Worm (Caenorhabditis elegans) whole organism, young adult: ENCODE data around the gene irld-33.

Experiments
- B0019.2 ChIP-seq: fragments of 200-800 bp; sonication (Bioruptor generic); conservative IDR thresholded peaks from 2 replicates; pipeline ENCODE4 v1.3.6; 2022; ENCODE audit warnings: missing genetic modification reagents, missing genetic modification characterization, missing compliant biosample characterization
- F37B4.10 ChIP-seq: fragments of 200-800 bp; sonication (Bioruptor generic); IDR thresholded peaks from 2 replicates; pipeline ENCODE4 v1.3.6; 2022; ENCODE audit warnings: missing genetic modification characterization, missing compliant biosample characterization
- F49E8.2 ChIP-seq: sonication (generic microtip); optimal IDR thresholded peaks from 3 replicates; lab custom pipeline; 2017; ENCODE audit warnings: missing genetic modification characterization, mild to moderate bottlenecking, missing compliant biosample characterization, antibody characterized with exemption, moderate library complexity; ENCODE audit not compliant: insufficient read depth
- ama-1 ChIP-seq, 3 experiments: fragments of 150-350 bp in 1 of 3; sonication (generic microtip) in 2 of 3; optimal IDR thresholded peaks; 2 replicates each; lab custom pipeline; 2014 to 2018; ENCODE audit warnings: missing biosample characterization in 2 of 3, missing genetic modification characterization in 2 of 3, missing genetic modification reagents in 2 of 3
- aptf-2 ChIP-seq: fragments of 200-800 bp; sonication (Bioruptor generic); conservative IDR thresholded peaks from 2 replicates; pipeline ENCODE4 v1.3.6; 2022; ENCODE audit warnings: missing genetic modification reagents, missing genetic modification characterization, missing compliant biosample characterization
- die-1 ChIP-seq: sonication (generic microtip); optimal IDR thresholded peaks from 2 replicates; lab custom pipeline; 2016; ENCODE audit warnings: missing genotype, mild to moderate bottlenecking, missing genetic modification characterization, missing compliant biosample characterization
- fkh-3 ChIP-seq: sonication (generic microtip); optimal IDR thresholded peaks from 2 replicates; lab custom pipeline; 2016; ENCODE audit warnings: mild to moderate bottlenecking, missing genetic modification characterization, missing compliant biosample characterization
- him-1 ChIP-seq: sonication (generic microtip); optimal IDR thresholded peaks from 2 replicates; lab custom pipeline; 2016; ENCODE audit warnings: missing genotype, missing genetic modification reagents, missing genetic modification characterization, missing compliant biosample characterization
- nfya-1 ChIP-seq: sonication (generic microtip); optimal IDR thresholded peaks from 2 replicates; lab custom pipeline; 2017; ENCODE audit warnings: antibody characterized with exemption, missing compliant biosample characterization, missing genetic modification characterization, borderline replicate concordance; ENCODE audit not compliant: insufficient read depth
- nhr-179 ChIP-seq: sonication (generic microtip); optimal IDR thresholded peaks from 2 replicates; lab custom pipeline; 2016; ENCODE audit warnings: mild to moderate bottlenecking, missing genetic modification characterization, missing compliant biosample characterization
- snpc-4 ChIP-seq, 5 experiments: fragments of 150-350 bp in 1 of 5; sonication (generic microtip) in 4 of 5; optimal IDR thresholded peaks; 2 replicates each; lab custom pipeline; 2014 to 2018; ENCODE audit warnings: missing genetic modification characterization in 5 of 5, missing biosample characterization in 3 of 5, antibody characterized with exemption in 2 of 5, mild to moderate bottlenecking in 2 of 5, missing compliant biosample characterization in 2 of 5, missing genotype in 2 of 5, moderate library complexity in 2 of 5, missing genetic modification reagents in 1 of 5
- unc-130 ChIP-seq: sonication (generic microtip); optimal IDR thresholded peaks from 2 replicates; lab custom pipeline; 2016; ENCODE audit warnings: missing genetic modification reagents, missing genetic modification characterization, missing compliant biosample characterization

ce11 chrII:1735145-1735544 lies 3.7 kb upstream of the irld-33 start:
- TF ChIP-seq nfya-1 (tag; lab: Kevin White, UChicago) (no peak), F49E8.2 (tag; lab: Kevin White, UChicago) (no peak), B0019.2 (no peak), aptf-2 (GFP tag; lab: Robert Waterston, UW) (no peak), F37B4.10 (no peak), unc-130 (GFP tag; lab: Kevin White, UChicago) (no peak), snpc-4 (GFP tag; optimal IDR thresholded peaks at IDR 0.05; lab: Kevin White, UChicago) (no peak), snpc-4 (tag; optimal IDR thresholded peaks at IDR 0.05; lab: Kevin White, UChicago) (no peak), ama-1 (optimal IDR thresholded peaks at IDR 0.05; lab: Kevin White, UChicago) (no peak), ama-1 (GFP tag; optimal IDR thresholded peaks at IDR 0.05; lab: Kevin White, UChicago) (no peak), die-1 (no peak), nhr-179 (tag; lab: Kevin White, UChicago) (no peak), fkh-3 (tag; lab: Kevin White, UChicago) (no peak), him-1 (no peak)
